Worm (Caenorhabditis elegans) whole organism, young adult: ENCODE measurements around the gene bre-5.

ENCODE experiments used
- B0019.2 ChIP-seq: fragments of 200-800 bp; sonication (Bioruptor generic); conservative IDR thresholded peaks from 2 replicates; pipeline ENCODE4 v1.3.6; 2022; ENCODE audit warnings: missing genetic modification reagents, missing genetic modification characterization, missing compliant biosample characterization
- F22D6.2 ChIP-seq: sonication (generic microtip); optimal IDR thresholded peaks from 2 replicates; lab custom pipeline; 2016; ENCODE audit warnings: mild to moderate bottlenecking, missing genetic modification characterization, missing compliant biosample characterization
- F39B2.1 ChIP-seq: fragments of 200-800 bp; sonication (Bioruptor generic); IDR thresholded peaks from 2 replicates; pipeline ENCODE4 v1.3.6; 2022; ENCODE audit warnings: missing genetic modification reagents, missing genetic modification characterization, missing compliant biosample characterization
- Y67H2A.10 ChIP-seq: fragments of 200-800 bp; sonication (Bioruptor generic); conservative IDR thresholded peaks from 2 replicates; pipeline ENCODE4 v1.3.6; 2022; ENCODE audit warnings: missing genetic modification reagents, missing genetic modification characterization, missing compliant biosample characterization
- ZK185.1 ChIP-seq: sonication (generic microtip); optimal IDR thresholded peaks from 2 replicates; lab custom pipeline; 2016; ENCODE audit warnings: mild to moderate bottlenecking, missing genetic modification characterization, missing compliant biosample characterization; ENCODE audit not compliant: poor library complexity, severe bottlenecking
- akir-1 ChIP-seq: fragments of 200-800 bp; sonication (Bioruptor generic); optimal IDR thresholded peaks from 2 replicates; lab custom pipeline; 2018; ENCODE audit warnings: mild to moderate bottlenecking, missing genetic modification characterization, moderate library complexity, missing compliant biosample characterization
- aptf-2 ChIP-seq: fragments of 200-800 bp; sonication (Bioruptor generic); conservative IDR thresholded peaks from 2 replicates; pipeline ENCODE4 v1.3.6; 2022; ENCODE audit warnings: missing genetic modification reagents, missing genetic modification characterization, missing compliant biosample characterization
- atf-7 ChIP-seq: sonication (generic microtip); optimal IDR thresholded peaks from 2 replicates; lab custom pipeline; 2017; ENCODE audit warnings: mild to moderate bottlenecking, missing genetic modification characterization, missing compliant biosample characterization
- athp-1 ChIP-seq: sonication (generic microtip); optimal IDR thresholded peaks from 2 replicates; lab custom pipeline; 2017; ENCODE audit warnings: mild to moderate bottlenecking, missing genetic modification characterization, missing compliant biosample characterization
- attf-5 ChIP-seq: fragments of 200-800 bp; sonication (Bioruptor generic); optimal IDR thresholded peaks from 2 replicates; lab custom pipeline; 2018; ENCODE audit warnings: mild to moderate bottlenecking, missing genetic modification characterization, missing compliant biosample characterization
- attf-6 ChIP-seq: fragments of 200-800 bp; sonication (Bioruptor generic); IDR thresholded peaks from 2 replicates; pipeline ENCODE4 v1.3.6; 2022; ENCODE audit warnings: missing genetic modification reagents, missing genetic modification characterization, missing compliant biosample characterization
- bed-1 ChIP-seq: fragments of 200-800 bp; sonication (Bioruptor generic); IDR thresholded peaks from 2 replicates; pipeline ENCODE4 v1.3.6; 2022; ENCODE audit warnings: missing genetic modification reagents, missing genetic modification characterization, missing compliant biosample characterization
- bed-2 ChIP-seq: fragments of 200-800 bp; sonication (Bioruptor generic); IDR thresholded peaks from 2 replicates; pipeline ENCODE4 v1.3.6; 2022; ENCODE audit warnings: missing genetic modification reagents, missing genetic modification characterization, missing compliant biosample characterization
- cebp-1 ChIP-seq, 2 experiments: fragments of 200-800 bp in 1 of 2; sonication (Bioruptor generic) in 1 of 2; sonication (generic microtip) in 1 of 2; IDR thresholded peaks in 1 of 2; optimal IDR thresholded peaks in 1 of 2; 2 replicates each; pipeline versions ENCODE4 v1.3.6 to Lab custom; 2017 to 2022; ENCODE audit warnings: missing compliant biosample characterization in 2 of 2, missing genetic modification characterization in 2 of 2, mild to moderate bottlenecking in 1 of 2, missing genetic modification reagents in 1 of 2, moderate library complexity in 1 of 2
- ceh-40 ChIP-seq: fragments of 200-800 bp; sonication (Bioruptor generic); IDR thresholded peaks from 2 replicates; pipeline ENCODE4 v1.3.6; 2022; ENCODE audit warnings: missing genetic modification characterization, missing compliant biosample characterization
- ceh-79 ChIP-seq: sonication (generic microtip); optimal IDR thresholded peaks from 2 replicates; lab custom pipeline; 2017; ENCODE audit warnings: mild to moderate bottlenecking, missing genetic modification characterization, missing compliant biosample characterization
- dpff-1 ChIP-seq: sonication (generic microtip); optimal IDR thresholded peaks from 2 replicates; lab custom pipeline; 2017; ENCODE audit warnings: mild to moderate bottlenecking, missing genetic modification characterization, missing compliant biosample characterization
- ekl-4 ChIP-seq: fragments of 200-800 bp; sonication (Bioruptor generic); IDR thresholded peaks from 2 replicates; pipeline ENCODE4 v1.3.6; 2022; ENCODE audit warnings: missing genetic modification reagents, missing genetic modification characterization, missing compliant biosample characterization
- hlh-26 ChIP-seq: fragments of 200-800 bp; sonication (Bioruptor generic); conservative IDR thresholded peaks from 2 replicates; pipeline ENCODE4 v1.3.6; 2022; ENCODE audit warnings: missing genetic modification reagents, missing genetic modification characterization, missing compliant biosample characterization
- hsf-1 ChIP-seq: fragments of 200-800 bp; sonication (Bioruptor generic); IDR thresholded peaks from 2 replicates; pipeline ENCODE4 v1.3.6; 2022; ENCODE audit warnings: missing genetic modification reagents, missing genetic modification characterization, missing compliant biosample characterization
- lag-1 ChIP-seq: fragments of 200-800 bp; sonication (Bioruptor generic); IDR thresholded peaks from 2 replicates; pipeline ENCODE4 v1.3.6; 2022; ENCODE audit warnings: missing genetic modification reagents, missing genetic modification characterization, missing compliant biosample characterization
- let-607 ChIP-seq, 2 experiments: fragments of 200-800 bp in 1 of 2; sonication (Bioruptor generic) in 1 of 2; sonication (generic microtip) in 1 of 2; optimal IDR thresholded peaks; 2 replicates each; lab custom pipeline; 2016 to 2018; ENCODE audit warnings: mild to moderate bottlenecking in 2 of 2, missing compliant biosample characterization in 2 of 2, missing genetic modification characterization in 2 of 2, moderate library complexity in 2 of 2, missing genotype in 1 of 2
- lin-54 ChIP-seq: fragments of 200-800 bp; sonication (Bioruptor generic); optimal IDR thresholded peaks from 2 replicates; lab custom pipeline; 2018; ENCODE audit warnings: mild to moderate bottlenecking, missing genetic modification characterization, missing compliant biosample characterization
- lir-1 ChIP-seq: fragments of 200-800 bp; sonication (Bioruptor generic); conservative IDR thresholded peaks from 2 replicates; pipeline ENCODE4 v1.3.6; 2022; ENCODE audit warnings: missing genetic modification reagents, missing genetic modification characterization, missing compliant biosample characterization
- madf-3 ChIP-seq: fragments of 200-800 bp; sonication (Bioruptor generic); IDR thresholded peaks from 2 replicates; pipeline ENCODE4 v1.3.6; 2022; ENCODE audit warnings: missing genetic modification reagents, missing genetic modification characterization, missing compliant biosample characterization
- madf-6 ChIP-seq: fragments of 200-800 bp; sonication (Bioruptor generic); IDR thresholded peaks from 2 replicates; pipeline ENCODE4 v1.3.6; 2022; ENCODE audit warnings: missing genetic modification reagents, missing genetic modification characterization, missing compliant biosample characterization
- madf-8 ChIP-seq: fragments of 200-800 bp; sonication (Bioruptor generic); conservative IDR thresholded peaks from 2 replicates; pipeline ENCODE4 v1.3.6; 2022; ENCODE audit warnings: missing genetic modification reagents, missing genetic modification characterization, missing compliant biosample characterization
- mxl-1 ChIP-seq: sonication (generic microtip); optimal IDR thresholded peaks from 2 replicates; lab custom pipeline; 2016; ENCODE audit warnings: missing genetic modification characterization, missing compliant biosample characterization
- nhr-120 ChIP-seq: fragments of 200-800 bp; sonication (Bioruptor generic); IDR thresholded peaks from 2 replicates; pipeline ENCODE4 v1.3.6; 2022; ENCODE audit warnings: missing genetic modification characterization, missing compliant biosample characterization
- nhr-179 ChIP-seq: sonication (generic microtip); optimal IDR thresholded peaks from 2 replicates; lab custom pipeline; 2016; ENCODE audit warnings: mild to moderate bottlenecking, missing genetic modification characterization, missing compliant biosample characterization
- nhr-90 ChIP-seq: sonication (generic microtip); optimal IDR thresholded peaks from 2 replicates; lab custom pipeline; 2016; ENCODE audit warnings: missing genotype, mild to moderate bottlenecking, missing genetic modification characterization, missing compliant biosample characterization
- pha-4 ChIP-seq: fragments of 150-350 bp; sonication (generic microtip); optimal IDR thresholded peaks from 2 replicates; lab custom pipeline; 2014; ENCODE audit warnings: missing biosample characterization, missing genetic modification reagents, missing genetic modification characterization
- snpc-1.1 ChIP-seq: sonication (generic microtip); optimal IDR thresholded peaks from 2 replicates; lab custom pipeline; 2017; ENCODE audit warnings: missing genetic modification characterization, mild to moderate bottlenecking, missing compliant biosample characterization, antibody characterized with exemption, moderate library complexity, missing genotype, missing genetic modification reagents; ENCODE audit not compliant: insufficient read depth
- snpc-4 ChIP-seq, 5 experiments: fragments of 150-350 bp in 1 of 5; sonication (generic microtip) in 4 of 5; optimal IDR thresholded peaks; 2 replicates each; lab custom pipeline; 2014 to 2018; ENCODE audit warnings: missing genetic modification characterization in 5 of 5, missing biosample characterization in 3 of 5, antibody characterized with exemption in 2 of 5, mild to moderate bottlenecking in 2 of 5, missing compliant biosample characterization in 2 of 5, missing genotype in 2 of 5, moderate library complexity in 2 of 5, missing genetic modification reagents in 1 of 5
- zfh-2 ChIP-seq: fragments of 200-800 bp; sonication (Bioruptor generic); conservative IDR thresholded peaks from 2 replicates; pipeline ENCODE4 v1.3.6; 2022; ENCODE audit warnings: missing genetic modification reagents, missing genetic modification characterization, missing compliant biosample characterization
- ztf-22 ChIP-seq: fragments of 200-800 bp; sonication (Bioruptor generic); optimal IDR thresholded peaks from 2 replicates; lab custom pipeline; 2018; ENCODE audit warnings: mild to moderate bottlenecking, missing genetic modification characterization, moderate library complexity, missing compliant biosample characterization

bre-5 gene

ce11 chrIV:12018920-12019319 lies 32.1 kb downstream of the bre-5 start:
- TF ChIP-seq F39B2.1 (GFP tag; lab: Robert Waterston, UW) (no peak), Y67H2A.10 (GFP tag; lab: Robert Waterston, UW) (no peak), atf-7 (tag; lab: Kevin White, UChicago) (no peak), madf-8 (GFP tag; lab: Robert Waterston, UW) (no peak), B0019.2 (no peak), nhr-179 (no peak), attf-5 (GFP tag; lab: Kevin White, UChicago) (no peak), snpc-1.1 (tag; lab: Kevin White, UChicago) (no peak), zfh-2 (GFP tag; lab: Robert Waterston, UW) (no peak), athp-1 (tag; lab: Kevin White, UChicago) (no peak), hlh-26 (GFP tag; lab: Robert Waterston, UW) (no peak), let-607 (tag; optimal IDR thresholded peaks at IDR 0.05; lab: Kevin White, UChicago) (no peak), cebp-1 (GFP tag; IDR thresholded peaks at IDR 0.05; lab: Robert Waterston, UW) (no peak), cebp-1 (tag; optimal IDR thresholded peaks at IDR 0.05; lab: Kevin White, UChicago) (no peak), dpff-1 (tag; lab: Kevin White, UChicago) (no peak), nhr-90 (tag; lab: Kevin White, UChicago) (no peak), nhr-120 (no peak), attf-6 (GFP tag; lab: Robert Waterston, UW) (no peak), bed-1 (GFP tag; lab: Robert Waterston, UW) (no peak), ceh-40 (GFP tag; lab: Robert Waterston, UW) (no peak), lin-54 (no peak)

ce11 chrIV:12015586-12015985 lies 35.4 kb downstream of the bre-5 start, which contains the start of gene lips-6:
Gene lips-6 (minus strand): TSS chrIV:12015686.
- no peak for TF ChIP-seq F39B2.1 (GFP tag; lab: Robert Waterston, UW)
- TF ChIP-seq ZK185.1 (tag; lab: Kevin White, UChicago) = no peak
- TF ChIP-seq F22D6.2 (tag; lab: Kevin White, UChicago) = no peak
- TF ChIP-seq pha-4 (tag; lab: Kevin White, UChicago) = no peak
- TF ChIP-seq lir-1 (GFP tag; lab: Robert Waterston, UW) = no peak
- TF ChIP-seq atf-7 (tag; lab: Kevin White, UChicago) = no peak
- TF ChIP-seq ceh-79 (tag; lab: Kevin White, UChicago) = no peak
- no peak for TF ChIP-seq akir-1
- no peak for TF ChIP-seq hlh-26 (GFP tag; lab: Robert Waterston, UW)
- no peak for TF ChIP-seq bed-2 (GFP tag; lab: Robert Waterston, UW)
- TF ChIP-seq ekl-4 (GFP tag; lab: Robert Waterston, UW) = no peak
- no peak for TF ChIP-seq hsf-1 (GFP tag; lab: Robert Waterston, UW)
- no peak for TF ChIP-seq snpc-4 (GFP tag; optimal IDR thresholded peaks at IDR 0.05; lab: Kevin White, UChicago)
- TF ChIP-seq snpc-4 (tag; optimal IDR thresholded peaks at IDR 0.05; lab: Kevin White, UChicago) = no peak

- no peak for TF ChIP-seq lag-1 (GFP tag; lab: Robert Waterston, UW)
- no peak for TF ChIP-seq mxl-1
- TF ChIP-seq cebp-1 (GFP tag; IDR thresholded peaks at IDR 0.05; lab: Robert Waterston, UW) = no peak
- no peak for TF ChIP-seq cebp-1 (tag; optimal IDR thresholded peaks at IDR 0.05; lab: Kevin White, UChicago)
- TF ChIP-seq attf-6 (GFP tag; lab: Robert Waterston, UW) = no peak
- no peak for TF ChIP-seq aptf-2 (GFP tag; lab: Robert Waterston, UW)
- TF ChIP-seq ztf-22 = no peak
- no peak for TF ChIP-seq F22D6.2 (tag; lab: Kevin White, UChicago)
- TF ChIP-seq madf-6 (GFP tag; lab: Robert Waterston, UW) = no peak
- TF ChIP-seq madf-3 (GFP tag; lab: Robert Waterston, UW) = no peak
Observed at ce11 chrIV:12013120-12013519, 37.9 kb downstream of the bre-5 start, which contains the start of gene spe-17. Gene spe-17 (plus strand): TSS chrIV:12013420.
